Worm (Caenorhabditis elegans) whole organism, young adult: ENCODE data around the gene B0034.4.

ENCODE experiments used
- F49E8.2 ChIP-seq: sonication (generic microtip); optimal IDR thresholded peaks from 3 replicates; lab custom pipeline; 2017; ENCODE audit warnings: missing genetic modification characterization, mild to moderate bottlenecking, missing compliant biosample characterization, antibody characterized with exemption, moderate library complexity; ENCODE audit not compliant: insufficient read depth
- ama-1 ChIP-seq, 3 experiments: fragments of 150-350 bp in 1 of 3; sonication (generic microtip) in 2 of 3; optimal IDR thresholded peaks; 2 replicates each; lab custom pipeline; 2014 to 2018; ENCODE audit warnings: missing biosample characterization in 2 of 3, missing genetic modification characterization in 2 of 3, missing genetic modification reagents in 2 of 3
- lin-54 ChIP-seq: fragments of 200-800 bp; sonication (Bioruptor generic); optimal IDR thresholded peaks from 2 replicates; lab custom pipeline; 2018; ENCODE audit warnings: mild to moderate bottlenecking, missing genetic modification characterization, missing compliant biosample characterization
- mcd-1 ChIP-seq: fragments of 200-800 bp; sonication (Bioruptor generic); IDR thresholded peaks from 2 replicates; pipeline ENCODE4 v1.3.6; 2022; ENCODE audit warnings: missing genetic modification reagents, missing genetic modification characterization, missing compliant biosample characterization
- nfya-1 ChIP-seq: sonication (generic microtip); optimal IDR thresholded peaks from 2 replicates; lab custom pipeline; 2017; ENCODE audit warnings: antibody characterized with exemption, missing compliant biosample characterization, missing genetic modification characterization, borderline replicate concordance; ENCODE audit not compliant: insufficient read depth
- pha-4 ChIP-seq: fragments of 150-350 bp; sonication (generic microtip); optimal IDR thresholded peaks from 2 replicates; lab custom pipeline; 2014; ENCODE audit warnings: missing biosample characterization, missing genetic modification reagents, missing genetic modification characterization
- rec-8 ChIP-seq, 2 experiments: sonication (generic microtip); optimal IDR thresholded peaks; 2 replicates each; lab custom pipeline; 2016; ENCODE audit warnings: mild to moderate bottlenecking in 2 of 2, missing genetic modification characterization in 2 of 2, missing genetic modification reagents in 2 of 2, missing genotype in 2 of 2, missing biosample characterization in 1 of 2, missing compliant biosample characterization in 1 of 2, moderate library complexity in 1 of 2
- sdz-38 ChIP-seq: sonication (generic microtip); optimal IDR thresholded peaks from 2 replicates; lab custom pipeline; 2016; ENCODE audit warnings: missing genotype, missing genetic modification characterization, missing compliant biosample characterization
- sea-2 ChIP-seq: fragments of 200-800 bp; sonication (Bioruptor generic); IDR thresholded peaks from 2 replicates; pipeline ENCODE4 v1.3.6; 2022; ENCODE audit warnings: missing genetic modification characterization, missing compliant biosample characterization
- snpc-4 ChIP-seq, 5 experiments: fragments of 150-350 bp in 1 of 5; sonication (generic microtip) in 4 of 5; optimal IDR thresholded peaks; 2 replicates each; lab custom pipeline; 2014 to 2018; ENCODE audit warnings: missing genetic modification characterization in 5 of 5, missing biosample characterization in 3 of 5, antibody characterized with exemption in 2 of 5, mild to moderate bottlenecking in 2 of 5, missing compliant biosample characterization in 2 of 5, missing genotype in 2 of 5, moderate library complexity in 2 of 5, missing genetic modification reagents in 1 of 5
- zim-3 ChIP-seq: sonication (generic microtip); optimal IDR thresholded peaks from 2 replicates; lab custom pipeline; 2017; ENCODE audit warnings: mild to moderate bottlenecking, missing genetic modification characterization, moderate library complexity, missing compliant biosample characterization
- ztf-22 ChIP-seq: fragments of 200-800 bp; sonication (Bioruptor generic); optimal IDR thresholded peaks from 2 replicates; lab custom pipeline; 2018; ENCODE audit warnings: mild to moderate bottlenecking, missing genetic modification characterization, moderate library complexity, missing compliant biosample characterization
- ztf-28 ChIP-seq: fragments of 200-800 bp; sonication (Bioruptor generic); IDR thresholded peaks from 2 replicates; pipeline ENCODE4 v1.3.6; 2022; ENCODE audit warnings: missing genetic modification reagents, missing genetic modification characterization, missing compliant biosample characterization

DNA sequence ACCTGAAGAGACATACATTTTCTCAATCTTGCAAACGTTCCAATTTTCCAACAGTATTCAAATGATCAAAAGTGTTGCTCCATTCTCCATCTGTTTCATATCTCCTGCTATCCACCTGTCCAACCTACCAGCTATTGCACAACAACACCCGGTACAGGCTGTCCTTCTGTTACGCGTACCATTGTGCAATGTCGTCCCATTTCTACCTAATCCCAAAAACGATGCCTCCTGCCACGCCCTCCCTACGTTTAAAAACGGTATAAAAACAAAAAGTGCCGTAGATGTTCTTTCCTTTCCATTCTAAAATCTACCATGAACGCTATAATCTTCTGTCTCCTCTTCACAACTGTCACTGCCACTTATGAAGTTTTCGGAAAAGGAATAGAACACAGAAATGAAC lies 18.9 kb upstream of the B0034.4 start, which contains the start of gene ins-2:
- no peak for TF ChIP-seq snpc-4 (GFP tag; optimal IDR thresholded peaks at IDR 0.05; lab: Kevin White, UChicago)
- no peak for TF ChIP-seq snpc-4 (tag; optimal IDR thresholded peaks at IDR 0.05; lab: Kevin White, UChicago)
- TF ChIP-seq pha-4: no peak
- TF ChIP-seq F49E8.2 (tag; lab: Kevin White, UChicago): no peak
- TF ChIP-seq lin-54 (GFP tag; lab: Kevin White, UChicago): no peak
- TF ChIP-seq sdz-38 (tag; lab: Kevin White, UChicago): no peak
- TF ChIP-seq ama-1 (optimal IDR thresholded peaks at IDR 0.05; lab: Kevin White, UChicago): no peak
- no peak for TF ChIP-seq ama-1 (GFP tag; optimal IDR thresholded peaks at IDR 0.05; lab: Kevin White, UChicago)
- TF ChIP-seq sea-2 (GFP tag; lab: Robert Waterston, UW): no peak
- no peak for TF ChIP-seq zim-3 (tag; lab: Kevin White, UChicago)
- TF ChIP-seq rec-8 (tag; optimal IDR thresholded peaks at IDR 0.05; lab: Kevin White, UChicago): no peak
- TF ChIP-seq mcd-1: no peak
- TF ChIP-seq ztf-28 (GFP tag; lab: Robert Waterston, UW): no peak
- TF ChIP-seq ztf-22 (GFP tag; lab: Kevin White, UChicago): no peak
- no peak for TF ChIP-seq nfya-1 (tag; lab: Kevin White, UChicago)
